Worm (Caenorhabditis elegans) whole organism, L1 larva: Measurements from ENCODE around the gene C18D4.12.

Experiments used
- C04F5.9 ChIP-seq: sonication (generic microtip); optimal IDR thresholded peaks from 2 replicates; lab custom pipeline; 2016; ENCODE audit warnings: missing genetic modification characterization, missing compliant biosample characterization
- C16A3.4 ChIP-seq: fragments of 150-350 bp; optimal IDR thresholded peaks from 2 replicates; lab custom pipeline; 2014; ENCODE audit warnings: missing biosample characterization, missing genetic modification characterization
- C34B4.2 ChIP-seq: sonication (generic microtip); optimal IDR thresholded peaks from 2 replicates; lab custom pipeline; 2017; ENCODE audit warnings: mild to moderate bottlenecking, missing genetic modification characterization, missing compliant biosample characterization
- aly-2 ChIP-seq: fragments of 150-350 bp; optimal IDR thresholded peaks from 2 replicates; lab custom pipeline; 2014; ENCODE audit warnings: missing biosample characterization, missing genetic modification characterization
- blmp-1 ChIP-seq: fragments of 150-350 bp; optimal IDR thresholded peaks from 2 replicates; lab custom pipeline; 2014; ENCODE audit warnings: missing biosample characterization, missing genetic modification characterization
- ceh-8 ChIP-seq: fragments of 200-800 bp; sonication (Bioruptor generic); optimal IDR thresholded peaks from 2 replicates; lab custom pipeline; 2018; ENCODE audit warnings: mild to moderate bottlenecking, missing genetic modification characterization, moderate library complexity, missing compliant biosample characterization
- ceh-90 ChIP-seq: sonication (generic microtip); optimal IDR thresholded peaks from 2 replicates; lab custom pipeline; 2016; ENCODE audit warnings: missing genetic modification characterization, missing compliant biosample characterization
- ces-1 ChIP-seq: fragments of 150-350 bp; optimal IDR thresholded peaks from 2 replicates; lab custom pipeline; 2014; ENCODE audit warnings: missing biosample characterization, missing genetic modification reagents, missing genetic modification characterization
- efl-1 ChIP-seq, 4 experiments: fragments of 150-350 bp; optimal IDR thresholded peaks in 3 of 4; peaks in 1 of 4; 1 replicate in 1 of 4; 2 replicates in 3 of 4; lab custom pipeline; 2014; ENCODE audit warnings: missing biosample characterization in 2 of 4, missing genetic modification characterization in 2 of 4, missing genetic modification reagents in 2 of 4
- efl-3 ChIP-seq: fragments of 200-800 bp; sonication (Bioruptor generic); optimal IDR thresholded peaks from 2 replicates; lab custom pipeline; 2018; ENCODE audit warnings: mild to moderate bottlenecking, missing genetic modification characterization, missing compliant biosample characterization
- egl-27 ChIP-seq, 2 experiments: fragments of 150-350 bp in 1 of 2; sonication (generic microtip); optimal IDR thresholded peaks; 3 replicates each; lab custom pipeline; 2017 to 2018; ENCODE audit warnings: missing biosample characterization in 2 of 2, missing genetic modification characterization in 2 of 2, missing genetic modification reagents in 2 of 2
- fkh-4 ChIP-seq: sonication (generic microtip); optimal IDR thresholded peaks from 2 replicates; lab custom pipeline; 2016; ENCODE audit warnings: missing compliant biosample characterization, missing genetic modification characterization, borderline replicate concordance
- hlh-4 ChIP-seq: sonication (generic microtip); optimal IDR thresholded peaks from 2 replicates; lab custom pipeline; 2016; ENCODE audit warnings: mild to moderate bottlenecking, missing genetic modification characterization, missing compliant biosample characterization
- irx-1 ChIP-seq: sonication (generic microtip); optimal IDR thresholded peaks from 2 replicates; lab custom pipeline; 2016; ENCODE audit warnings: missing genetic modification characterization, missing compliant biosample characterization
- jun-1 ChIP-seq: fragments of 150-350 bp; optimal IDR thresholded peaks from 2 replicates; lab custom pipeline; 2014; ENCODE audit warnings: missing biosample characterization, missing genetic modification reagents, missing genetic modification characterization
- lin-13 ChIP-seq: fragments of 150-350 bp; optimal IDR thresholded peaks from 2 replicates; lab custom pipeline; 2014; ENCODE audit warnings: missing biosample characterization, missing genetic modification reagents, missing genetic modification characterization
- lin-14 ChIP-seq: fragments of 200-800 bp; sonication (Bioruptor generic); optimal IDR thresholded peaks from 2 replicates; lab custom pipeline; 2018; ENCODE audit warnings: mild to moderate bottlenecking, missing genetic modification characterization, moderate library complexity, missing compliant biosample characterization
- lin-35 ChIP-seq, 2 experiments: fragments of 150-350 bp; optimal IDR thresholded peaks; 2 replicates each; lab custom pipeline; 2014; ENCODE audit warnings: missing biosample characterization in 2 of 2, missing genetic modification characterization in 2 of 2, missing genetic modification reagents in 2 of 2
- mab-9 ChIP-seq: fragments of 200-800 bp; sonication (Bioruptor generic); IDR thresholded peaks from 2 replicates; pipeline ENCODE4 v1.3.6; 2022; ENCODE audit warnings: missing genetic modification reagents, missing genetic modification characterization, missing compliant biosample characterization
- mdl-1 ChIP-seq, 2 experiments: fragments of 150-350 bp; optimal IDR thresholded peaks; 2 replicates each; lab custom pipeline; 2014 to 2017; ENCODE audit warnings: missing biosample characterization in 2 of 2, missing genetic modification characterization in 2 of 2, inconsistent platforms in 1 of 2
- mep-1 ChIP-seq: fragments of 150-350 bp; optimal IDR thresholded peaks from 2 replicates; lab custom pipeline; 2014; ENCODE audit warnings: missing biosample characterization, missing genetic modification characterization
- nhr-12 ChIP-seq: sonication (generic microtip); optimal IDR thresholded peaks from 2 replicates; lab custom pipeline; 2017; ENCODE audit warnings: missing biosample characterization, missing genetic modification characterization
- nhr-19 ChIP-seq: fragments of 200-800 bp; sonication (Bioruptor generic); conservative IDR thresholded peaks from 2 replicates; pipeline ENCODE4 v1.3.6; 2022; ENCODE audit warnings: missing genetic modification characterization, missing compliant biosample characterization
- nhr-237 ChIP-seq: fragments of 150-350 bp; optimal IDR thresholded peaks from 2 replicates; lab custom pipeline; 2014; ENCODE audit warnings: missing biosample characterization, missing genetic modification characterization
- nhr-28 ChIP-seq: fragments of 150-350 bp; optimal IDR thresholded peaks from 2 replicates; lab custom pipeline; 2014; ENCODE audit warnings: missing biosample characterization, missing genetic modification characterization
- nhr-47 ChIP-seq: sonication (generic microtip); optimal IDR thresholded peaks from 2 replicates; lab custom pipeline; 2016; ENCODE audit warnings: mild to moderate bottlenecking, missing genetic modification characterization, moderate library complexity, missing compliant biosample characterization
- nhr-71 ChIP-seq: sonication (generic microtip); optimal IDR thresholded peaks from 2 replicates; lab custom pipeline; 2016; ENCODE audit warnings: mild to moderate bottlenecking, missing genetic modification characterization, moderate library complexity, missing compliant biosample characterization
- nhr-76 ChIP-seq: sonication (generic microtip); optimal IDR thresholded peaks from 2 replicates; lab custom pipeline; 2017; ENCODE audit warnings: missing biosample characterization, missing genetic modification characterization
- nhr-77 ChIP-seq: fragments of 150-350 bp; optimal IDR thresholded peaks from 2 replicates; lab custom pipeline; 2014; ENCODE audit warnings: missing biosample characterization, missing genetic modification characterization
- nhr-85 ChIP-seq: sonication (generic microtip); peaks from one replicate; lab custom pipeline; 2016; ENCODE audit warnings: missing genetic modification characterization, inconsistent platforms, missing compliant biosample characterization
- nhr-90 ChIP-seq: sonication (generic microtip); optimal IDR thresholded peaks from 2 replicates; lab custom pipeline; 2016; ENCODE audit warnings: mild to moderate bottlenecking, missing genetic modification characterization, missing compliant biosample characterization; ENCODE audit not compliant: poor library complexity
- pag-3 ChIP-seq: sonication (generic microtip); optimal IDR thresholded peaks from 2 replicates; lab custom pipeline; 2017; ENCODE audit warnings: missing genetic modification characterization, mild to moderate bottlenecking, missing compliant biosample characterization, antibody characterized with exemption, borderline replicate concordance; ENCODE audit not compliant: insufficient read depth
- pax-3 ChIP-seq: fragments of 200-800 bp; sonication (Bioruptor generic); optimal IDR thresholded peaks from 2 replicates; lab custom pipeline; 2018; ENCODE audit warnings: mild to moderate bottlenecking, missing genetic modification characterization, moderate library complexity, missing compliant biosample characterization
- snpc-4 ChIP-seq: fragments of 150-350 bp; optimal IDR thresholded peaks from 2 replicates; lab custom pipeline; 2014; ENCODE audit warnings: missing biosample characterization, missing genetic modification characterization
- snu-23 ChIP-seq: sonication (generic microtip); optimal IDR thresholded peaks from 2 replicates; lab custom pipeline; 2016; ENCODE audit warnings: missing genetic modification characterization, missing compliant biosample characterization
- sptf-1 ChIP-seq: fragments of 150-350 bp; optimal IDR thresholded peaks from 2 replicates; lab custom pipeline; 2014; ENCODE audit warnings: missing biosample characterization, missing genetic modification characterization
- swsn-7 ChIP-seq: sonication (generic microtip); optimal IDR thresholded peaks from 2 replicates; lab custom pipeline; 2016; ENCODE audit warnings: missing genetic modification characterization, missing compliant biosample characterization
- tbx-2 ChIP-seq: sonication (generic microtip); optimal IDR thresholded peaks from 2 replicates; lab custom pipeline; 2016; ENCODE audit warnings: missing genetic modification characterization, missing compliant biosample characterization
- unc-62 ChIP-seq: fragments of 150-350 bp; optimal IDR thresholded peaks from 2 replicates; lab custom pipeline; 2014; ENCODE audit warnings: missing biosample characterization, missing genetic modification reagents, missing genetic modification characterization
- vab-15 ChIP-seq: sonication (generic microtip); optimal IDR thresholded peaks from 2 replicates; lab custom pipeline; 2017; ENCODE audit warnings: missing genotype, mild to moderate bottlenecking, missing genetic modification characterization, missing compliant biosample characterization
- zip-4 ChIP-seq: fragments of 200-800 bp; sonication (Bioruptor generic); optimal IDR thresholded peaks from 2 replicates; lab custom pipeline; 2018; ENCODE audit warnings: mild to moderate bottlenecking, missing genetic modification characterization, moderate library complexity, missing compliant biosample characterization
- ztf-4 ChIP-seq: fragments of 150-350 bp; optimal IDR thresholded peaks from 2 replicates; lab custom pipeline; 2014; ENCODE audit warnings: missing biosample characterization, missing genetic modification characterization

Gene C18D4.12

DNA sequence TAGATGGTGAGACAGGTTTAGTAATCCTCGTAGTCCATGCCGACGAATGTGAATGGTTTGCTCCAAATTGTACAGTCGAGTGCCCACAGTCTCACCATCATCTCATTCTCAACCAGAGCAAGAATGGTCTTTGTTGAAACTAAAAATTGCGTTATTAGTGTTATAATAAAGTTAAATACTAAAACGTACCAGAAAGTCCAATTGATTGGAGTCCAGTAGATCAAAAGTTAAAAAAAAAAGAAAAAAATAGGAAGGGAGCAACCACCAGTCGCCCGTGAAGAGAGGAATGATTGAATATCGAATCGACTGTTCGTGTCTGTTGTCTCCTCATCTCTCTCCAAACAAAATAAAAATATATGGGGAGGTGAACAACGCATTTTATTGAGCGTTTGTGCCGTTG lies at the start of gene C18D4.12:
TSS of gene C18D4.12 (minus strand) at position 101 of the 400 bp plus-strand sequence.
- TF ChIP-seq blmp-1 (tag; lab: Kevin White, UChicago): no peak
- no peak for TF ChIP-seq nhr-237 (tag; lab: Kevin White, UChicago)
- TF ChIP-seq mab-9 (GFP tag; lab: Robert Waterston, UW): no peak
- no peak for TF ChIP-seq nhr-12
- TF ChIP-seq tbx-2 (tag; lab: Kevin White, UChicago): no peak
- TF ChIP-seq, all 84 proteins: peak for 0

DNA sequence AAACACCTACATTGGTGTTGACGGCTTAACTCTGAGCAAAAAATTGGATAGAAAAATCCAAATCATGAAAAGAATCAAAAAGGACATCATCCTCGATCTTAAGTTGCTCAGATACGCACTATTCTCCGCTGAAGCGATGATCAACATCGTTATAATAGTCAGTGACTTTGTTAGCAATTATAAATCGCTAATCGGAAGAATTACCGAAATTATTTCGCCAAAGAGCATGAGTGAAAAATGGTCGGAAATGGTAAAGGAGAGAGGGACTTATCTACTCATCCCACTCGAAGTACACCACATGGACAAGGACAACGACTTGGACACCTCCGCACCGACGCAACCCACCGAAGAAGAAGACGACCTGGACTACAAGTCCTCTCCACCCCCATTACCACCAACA lies 49.6 kb upstream of the C18D4.12 start:
- TF ChIP-seq efl-1 (optimal IDR thresholded peaks at IDR 0.05; lab: Kevin White, UChicago) (no peak), efl-1 (GFP tag; optimal IDR thresholded peaks at IDR 0.05 in 1 of 2; lab: Kevin White, UChicago) (peak in 1 of 2 experiments; percentile 63), lin-13 (GFP tag; lab: Kevin White, UChicago) (no peak)

DNA sequence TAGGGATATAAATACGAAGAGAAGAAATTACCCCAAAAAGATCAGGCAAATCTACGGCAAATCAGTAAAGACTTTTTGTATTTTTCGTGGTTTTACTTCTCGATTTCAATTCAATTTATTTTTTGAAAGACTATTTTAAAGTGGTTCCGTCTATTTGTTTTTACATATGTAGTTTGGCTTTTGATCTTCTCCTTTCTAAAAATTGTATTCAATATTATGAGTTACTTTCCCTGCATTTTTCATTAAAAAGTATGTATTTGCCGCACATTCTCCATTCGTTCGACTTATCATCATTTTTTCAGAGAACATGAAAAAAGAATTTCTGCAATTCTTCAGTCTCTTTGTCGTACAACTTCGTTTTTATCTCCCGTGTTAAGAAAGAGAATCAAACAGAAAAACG lies 36.5 kb upstream of the C18D4.12 start, which contains the start of gene C38D9.2:
TSS of gene C38D9.2 (plus strand) at position 301 of the 400 bp plus-strand sequence.
- TF ChIP-seq mdl-1 (tag; optimal IDR thresholded peaks at IDR 0.05; lab: Kevin White, UChicago): no peak
- no peak for TF ChIP-seq mab-9 (GFP tag; lab: Robert Waterston, UW)
- no peak for TF ChIP-seq swsn-7 (tag; lab: Kevin White, UChicago)
- TF ChIP-seq fkh-4 (tag; lab: Kevin White, UChicago): no peak
- no peak for TF ChIP-seq nhr-76
- TF ChIP-seq pag-3: no peak
- TF ChIP-seq lin-13 (GFP tag; lab: Kevin White, UChicago): no peak
- no peak for TF ChIP-seq snu-23 (GFP tag; lab: Kevin White, UChicago)
- TF ChIP-seq efl-3 (GFP tag; lab: Kevin White, UChicago): no peak
- no peak for TF ChIP-seq nhr-85
- no peak for TF ChIP-seq ces-1
- no peak for TF ChIP-seq jun-1 (tag; lab: Kevin White, UChicago)
- no peak for TF ChIP-seq vab-15 (tag; lab: Kevin White, UChicago)
- TF ChIP-seq nhr-19 (GFP tag; lab: Robert Waterston, UW): no peak
- no peak for TF ChIP-seq C16A3.4 (tag; lab: Kevin White, UChicago)
- no peak for TF ChIP-seq sptf-1
- no peak for TF ChIP-seq nhr-47 (tag; lab: Kevin White, UChicago)
- no peak for TF ChIP-seq ceh-8 (GFP tag; lab: Kevin White, UChicago)
- no peak for TF ChIP-seq ceh-90
- TF ChIP-seq pax-3 (tag; lab: Kevin White, UChicago): no peak
- TF ChIP-seq, all 84 proteins: peak for 0

DNA sequence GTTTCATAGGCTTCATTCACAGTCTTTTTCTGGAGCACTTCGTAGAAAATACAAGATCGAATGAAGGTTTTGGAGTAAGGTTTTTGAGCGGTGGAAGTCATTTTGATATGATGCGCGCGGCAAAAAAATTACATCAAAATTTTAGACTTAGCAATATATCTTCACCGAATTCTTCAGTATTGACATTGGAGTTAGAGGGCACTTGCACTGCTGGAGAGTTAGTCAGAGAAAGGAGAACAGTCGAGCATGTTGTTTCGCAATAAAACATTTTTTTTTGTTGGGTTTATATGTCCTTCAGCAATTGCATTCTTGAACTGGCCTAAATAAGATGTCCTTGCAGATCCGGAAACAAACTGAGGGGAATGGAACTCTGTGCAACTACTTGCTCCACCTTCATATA lies 35.5 kb upstream of the C18D4.12 start, which contains the start of gene fbxa-171:
TSS of gene fbxa-171 (minus strand) at position 101 of the 400 bp plus-strand sequence.
- TF ChIP-seq lin-14 (no peak), efl-1 (optimal IDR thresholded peaks at IDR 0.05; lab: Kevin White, UChicago) (no peak), efl-1 (GFP tag; optimal IDR thresholded peaks at IDR 0.05 in 1 of 2; lab: Kevin White, UChicago) (peak in 1 of 2 experiments; percentile 7), vab-15 (tag; lab: Kevin White, UChicago) (no peak), egl-27 (tag; optimal IDR thresholded peaks at IDR 0.05; lab: Kevin White, UChicago) (no peak)

DNA sequence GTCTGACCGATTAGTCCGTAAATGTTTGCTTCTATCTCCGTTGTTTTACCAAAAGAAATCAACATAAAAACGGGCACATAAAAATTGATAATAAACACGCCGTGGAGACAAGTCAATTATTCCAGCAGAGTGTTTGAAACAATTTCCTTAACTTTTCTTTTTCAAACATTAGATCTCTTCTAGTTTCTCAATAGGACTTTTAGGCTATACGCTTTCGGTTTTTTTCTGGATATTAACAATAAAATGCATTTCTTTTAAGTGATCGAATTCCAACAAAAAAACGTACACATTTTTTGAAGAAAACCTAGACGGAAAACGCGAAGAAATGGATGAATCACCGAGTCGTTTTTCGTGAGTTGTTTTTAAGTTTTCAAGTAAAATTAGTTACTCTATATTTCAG lies 28.6 kb upstream of the C18D4.12 start, which contains the start of gene fbxa-172:
TSS of gene fbxa-172 (plus strand) at position 301 of the 400 bp plus-strand sequence.
- no peak for TF ChIP-seq aly-2
- TF ChIP-seq snpc-4 (tag; lab: Kevin White, UChicago): no peak
- no peak for TF ChIP-seq unc-62 (GFP tag; lab: Kevin White, UChicago)
- no peak for TF ChIP-seq pax-3 (tag; lab: Kevin White, UChicago)
- TF ChIP-seq lin-35 (GFP tag; optimal IDR thresholded peaks at IDR 0.05; lab: Kevin White, UChicago): no peak
- TF ChIP-seq hlh-4: no peak
- no peak for TF ChIP-seq nhr-77 (tag; lab: Kevin White, UChicago)
- no peak for TF ChIP-seq ztf-4 (tag; lab: Kevin White, UChicago)
- no peak for TF ChIP-seq nhr-71 (tag; lab: Kevin White, UChicago)
- TF ChIP-seq C04F5.9 (tag; lab: Kevin White, UChicago): no peak
- TF ChIP-seq C34B4.2 (tag; lab: Kevin White, UChicago): no peak
- TF ChIP-seq irx-1 (tag; lab: Kevin White, UChicago): no peak
- no peak for TF ChIP-seq mep-1 (tag; lab: Kevin White, UChicago)
- TF ChIP-seq nhr-90 (tag; lab: Kevin White, UChicago): no peak
- no peak for TF ChIP-seq nhr-76
- TF ChIP-seq nhr-28 (tag; lab: Kevin White, UChicago): no peak
- TF ChIP-seq nhr-12: no peak
- no peak for TF ChIP-seq snu-23 (GFP tag; lab: Kevin White, UChicago)
- no peak for TF ChIP-seq C16A3.4 (tag; lab: Kevin White, UChicago)
- TF ChIP-seq zip-4: no peak
- TF ChIP-seq, all 84 proteins: peak for 0
